Worm (Caenorhabditis elegans): ENCODE measurements around the gene abu-13.
A peak's percentile ranks its signal among the peaks of the same experiment; 100 is the strongest.

abu-13 gene

ce11 chrIII:6971662-6972284 lies 26.1 kb upstream of the abu-13 start, which contains the start of the genes eef-1A.1 and rfc-4 (continued):
- TF ChIP-seq sox-4 (tag; optimal IDR thresholded peaks at IDR 0.05): peak; percentile 75
- peak; percentile 53 for TF ChIP-seq unc-62 (GFP tag; optimal IDR thresholded peaks at IDR 0.05)
- TF ChIP-seq fkh-4 (tag; optimal IDR thresholded peaks at IDR 0.05; ENCODE audit: borderline replicate concordance): peak; percentile 27
- no peak for TF ChIP-seq unc-30 (tag; optimal IDR thresholded peaks at IDR 0.05)
- TF ChIP-seq mep-1 (tag; optimal IDR thresholded peaks at IDR 0.05): peak; percentile 99
- TF ChIP-seq nhr-71 (tag; optimal IDR thresholded peaks at IDR 0.05): peak; percentile 98
- TF ChIP-seq lin-14 (GFP tag; optimal IDR thresholded peaks at IDR 0.05): peak; percentile 97
- TF ChIP-seq swsn-7 (tag; optimal IDR thresholded peaks at IDR 0.05): peak; percentile 97
- TF ChIP-seq rnt-1 (tag; optimal IDR thresholded peaks at IDR 0.05): peak; percentile 96
- peak; percentile 91 for TF ChIP-seq lir-3 (tag; optimal IDR thresholded peaks at IDR 0.05; ENCODE audit: poor library complexity)
- peak; percentile 98 for TF ChIP-seq dsc-1 (tag; optimal IDR thresholded peaks at IDR 0.05)
- peak; percentile 91 for TF ChIP-seq lin-39 (tag; optimal IDR thresholded peaks at IDR 0.05)
- peak; percentile 97 for TF ChIP-seq xbp-1 (tag; optimal IDR thresholded peaks at IDR 0.05)
- TF ChIP-seq egl-27 (tag; optimal IDR thresholded peaks at IDR 0.05): peak in 1 of 2 experiments; percentile 5
- no peak for TF ChIP-seq tlp-1 (tag; optimal IDR thresholded peaks at IDR 0.05)
- TF ChIP-seq nhr-11 (tag; optimal IDR thresholded peaks at IDR 0.05): peak; percentile 90
- TF ChIP-seq ztf-4 (tag; optimal IDR thresholded peaks at IDR 0.05): peak; percentile 93
- TF ChIP-seq zip-4 (GFP tag; optimal IDR thresholded peaks at IDR 0.05): peak; percentile 86
- peak; percentile 81 for TF ChIP-seq vab-15 (tag; optimal IDR thresholded peaks at IDR 0.05)
- peak; percentile 92 for TF ChIP-seq fkh-10 (GFP tag; optimal IDR thresholded peaks at IDR 0.05)
- TF ChIP-seq hlh-17 (GFP tag; optimal IDR thresholded peaks at IDR 0.05; ENCODE audit: borderline replicate concordance): no peak
- peak; percentile 59 for TF ChIP-seq elt-2 (tag; optimal IDR thresholded peaks at IDR 0.05)
- TF ChIP-seq nhr-19 (GFP tag; conservative IDR thresholded peaks at IDR 0.05): peak; percentile 98
- peak; percentile 51; the same call in 1 of the 2 replicates for TF ChIP-seq unc-98 (GFP tag; IDR thresholded peaks at IDR 0.05)
- TF ChIP-seq C16A3.4 (tag; optimal IDR thresholded peaks at IDR 0.05): peak; percentile 99
- no peak for TF ChIP-seq hlh-4 (tag; optimal IDR thresholded peaks at IDR 0.05)
- peak; percentile 99 for TF ChIP-seq snu-23 (GFP tag; optimal IDR thresholded peaks at IDR 0.05)
- TF ChIP-seq lsy-2 (tag; optimal IDR thresholded peaks at IDR 0.05): peak; percentile 99 to 100
- TF ChIP-seq nhr-47 (tag; optimal IDR thresholded peaks at IDR 0.05): peak; percentile 97
- TF ChIP-seq nhr-90 (tag; optimal IDR thresholded peaks at IDR 0.05; ENCODE audit: poor library complexity): peak; percentile 97
- TF ChIP-seq fos-1 (tag; optimal IDR thresholded peaks at IDR 0.05): peak; percentile 95
- peak; percentile 81 for TF ChIP-seq zag-1 (tag; optimal IDR thresholded peaks at IDR 0.05)
- TF ChIP-seq C04F5.9 (tag; optimal IDR thresholded peaks at IDR 0.05): peak; percentile 99
- TF ChIP-seq tbx-2 (tag; optimal IDR thresholded peaks at IDR 0.05): peak; percentile 97
- peak; percentile 93 for TF ChIP-seq aly-2 (tag; optimal IDR thresholded peaks at IDR 0.05)
- peak; percentile 59 for TF ChIP-seq ceh-90 (tag; optimal IDR thresholded peaks at IDR 0.05)
- TF ChIP-seq alr-1 (tag; optimal IDR thresholded peaks at IDR 0.05; ENCODE audit: borderline replicate concordance): no peak
- TF ChIP-seq grh-1 (GFP tag; IDR thresholded peaks at IDR 0.05): peak; percentile 92
- peak; percentile 97 for TF ChIP-seq lin-13 (GFP tag; optimal IDR thresholded peaks at IDR 0.05)
- peak; percentile 92 for TF ChIP-seq egl-13 (tag; optimal IDR thresholded peaks at IDR 0.05)
- TF ChIP-seq nhr-28 (tag; optimal IDR thresholded peaks at IDR 0.05): no peak
- peak; percentile 0 for TF ChIP-seq C34B4.2 (tag; optimal IDR thresholded peaks at IDR 0.05)
- peak; percentile 38 for TF ChIP-seq efl-3 (GFP tag; optimal IDR thresholded peaks at IDR 0.05)
- peak; percentile 90 for TF ChIP-seq hpl-2 (GFP tag; optimal IDR thresholded peaks at IDR 0.05)
- TF ChIP-seq F16B12.6 (tag; optimal IDR thresholded peaks at IDR 0.05): peak; percentile 77
- TF ChIP-seq nhr-12 (tag; optimal IDR thresholded peaks at IDR 0.05): no peak

Measured in whole organism, L1 larva.